Worm (Caenorhabditis elegans) whole organism, L4 larva: ENCODE results near the gene let-418.
A peak's percentile ranks its signal among the peaks of the same experiment; 100 is the strongest.

Experiments used
- F10B5.3 ChIP-seq: sonication (generic microtip); optimal IDR thresholded peaks from 2 replicates; lab custom pipeline; 2016; ENCODE audit warnings: mild to moderate bottlenecking, missing genetic modification characterization, missing compliant biosample characterization
- F26F4.8 ChIP-seq: fragments of 200-800 bp; sonication (Bioruptor generic); conservative IDR thresholded peaks from 2 replicates; pipeline ENCODE4 v1.3.6; 2022; ENCODE audit warnings: missing genetic modification characterization, missing compliant biosample characterization
- F37D6.2 ChIP-seq: sonication (generic microtip); optimal IDR thresholded peaks from 2 replicates; lab custom pipeline; 2016; ENCODE audit warnings: mild to moderate bottlenecking, missing genetic modification characterization, missing compliant biosample characterization
- F49E8.2 ChIP-seq: sonication (generic microtip); optimal IDR thresholded peaks from 2 replicates; lab custom pipeline; 2016; ENCODE audit warnings: missing compliant biosample characterization, mild to moderate bottlenecking, missing genetic modification characterization, borderline replicate concordance
- R02D3.7 ChIP-seq: fragments of 150-350 bp; sonication (generic microtip); optimal IDR thresholded peaks from 3 replicates; lab custom pipeline; 2014; ENCODE audit warnings: missing biosample characterization, missing genetic modification characterization
- T26A8.4 ChIP-seq: fragments of 200-800 bp; sonication (Bioruptor generic); IDR thresholded peaks from 2 replicates; pipeline ENCODE4 v1.3.6; 2022; ENCODE audit warnings: missing genetic modification characterization, missing compliant biosample characterization
- Y105C5A.15 ChIP-seq: fragments of 200-800 bp; sonication (Bioruptor generic); IDR thresholded peaks from 2 replicates; pipeline ENCODE4 v1.3.6; 2022; ENCODE audit warnings: missing genetic modification characterization, missing compliant biosample characterization
- Y5F2A.4 ChIP-seq: fragments of 200-800 bp; sonication (Bioruptor generic); optimal IDR thresholded peaks from 2 replicates; lab custom pipeline; 2018; ENCODE audit warnings: mild to moderate bottlenecking, missing genetic modification characterization, missing compliant biosample characterization
- aha-1 ChIP-seq: fragments of 150-350 bp; peaks from one replicate; lab custom pipeline; 2014; ENCODE audit warnings: missing biosample characterization, missing genetic modification characterization
- ama-1 ChIP-seq: fragments of 150-350 bp; optimal IDR thresholded peaks from 2 replicates; lab custom pipeline; 2014; ENCODE audit warnings: inconsistent platforms, mixed read lengths
- arid-1 ChIP-seq: fragments of 200-800 bp; sonication (Bioruptor generic); conservative IDR thresholded peaks from 2 replicates; pipeline ENCODE4 v1.3.6; 2022; ENCODE audit warnings: missing genetic modification reagents, missing genetic modification characterization, missing compliant biosample characterization
- attf-4 ChIP-seq: sonication (generic microtip); optimal IDR thresholded peaks from 3 replicates; lab custom pipeline; 2017; ENCODE audit warnings: missing biosample characterization, missing genetic modification characterization
- ceh-20 ChIP-seq: fragments of 200-800 bp; sonication (Bioruptor generic); IDR thresholded peaks from 2 replicates; pipeline ENCODE4 v1.3.6; 2022; ENCODE audit warnings: missing genetic modification reagents, missing genetic modification characterization, missing compliant biosample characterization
- ceh-82 ChIP-seq: sonication (generic microtip); optimal IDR thresholded peaks from 2 replicates; lab custom pipeline; 2017; ENCODE audit warnings: missing biosample characterization, missing genetic modification characterization
- ces-1 ChIP-seq: fragments of 150-350 bp; sonication (generic microtip); optimal IDR thresholded peaks from 4 replicates; lab custom pipeline; 2014; ENCODE audit warnings: missing biosample characterization, missing genetic modification reagents, missing genetic modification characterization
- cey-2 ChIP-seq: sonication (generic microtip); optimal IDR thresholded peaks from 3 replicates; lab custom pipeline; 2017; ENCODE audit warnings: missing genetic modification characterization, mild to moderate bottlenecking, missing compliant biosample characterization, antibody characterized with exemption, borderline replicate concordance; ENCODE audit not compliant: insufficient read depth
- daf-12 ChIP-seq: fragments of 150-350 bp; optimal IDR thresholded peaks from 2 replicates; lab custom pipeline; 2014; ENCODE audit warnings: missing biosample characterization, missing genetic modification reagents, missing genetic modification characterization
- dmd-6 ChIP-seq: fragments of 200-800 bp; sonication (Bioruptor generic); IDR thresholded peaks from 2 replicates; pipeline ENCODE4 v1.3.6; 2022; ENCODE audit warnings: missing genetic modification reagents, missing genetic modification characterization, missing compliant biosample characterization
- gei-8 ChIP-seq: fragments of 200-800 bp; sonication (Bioruptor generic); optimal IDR thresholded peaks from 2 replicates; lab custom pipeline; 2018; ENCODE audit warnings: mild to moderate bottlenecking, missing genetic modification characterization, missing compliant biosample characterization
- hlh-30 ChIP-seq: sonication (generic microtip); optimal IDR thresholded peaks from 2 replicates; lab custom pipeline; 2017; ENCODE audit warnings: antibody characterized with exemption, mild to moderate bottlenecking, missing genetic modification characterization, missing compliant biosample characterization; ENCODE audit not compliant: insufficient read depth
- hmg-1.1 ChIP-seq: fragments of 200-800 bp; sonication (Bioruptor generic); IDR thresholded peaks from 2 replicates; pipeline ENCODE4 v1.3.6; 2022; ENCODE audit warnings: missing genetic modification reagents, missing genetic modification characterization, missing compliant biosample characterization
- jun-1 ChIP-seq: fragments of 150-350 bp; optimal IDR thresholded peaks from 2 replicates; lab custom pipeline; 2014; ENCODE audit warnings: missing biosample characterization, missing genetic modification reagents, missing genetic modification characterization
- lim-7 ChIP-seq: fragments of 200-800 bp; sonication (Bioruptor generic); IDR thresholded peaks from 2 replicates; pipeline ENCODE4 v1.3.6; 2022; ENCODE audit warnings: missing genetic modification characterization, missing compliant biosample characterization
- lin-1 ChIP-seq: fragments of 200-800 bp; sonication (Bioruptor generic); IDR thresholded peaks from 2 replicates; pipeline ENCODE4 v1.3.6; 2022; ENCODE audit warnings: missing genetic modification reagents, missing genetic modification characterization, missing compliant biosample characterization
- lin-13 ChIP-seq: fragments of 150-350 bp; optimal IDR thresholded peaks from 2 replicates; lab custom pipeline; 2014; ENCODE audit warnings: missing biosample characterization, missing genetic modification reagents, missing genetic modification characterization
- lin-38 ChIP-seq: fragments of 200-800 bp; sonication (Bioruptor generic); IDR thresholded peaks from 2 replicates; pipeline ENCODE4 v1.3.6; 2022; ENCODE audit warnings: missing genetic modification reagents, missing genetic modification characterization, missing compliant biosample characterization
- madf-5 ChIP-seq, 2 experiments: fragments of 200-800 bp; sonication (Bioruptor generic); IDR thresholded peaks; 2 replicates each; pipeline ENCODE4 v1.3.6; 2022; ENCODE audit warnings: missing compliant biosample characterization in 2 of 2, missing genetic modification characterization in 2 of 2
- mep-1 ChIP-seq: fragments of 150-350 bp; sonication (generic microtip); optimal IDR thresholded peaks from 3 replicates; lab custom pipeline; 2014; ENCODE audit warnings: missing biosample characterization, missing genetic modification characterization
- mes-2 ChIP-seq: sonication (generic microtip); optimal IDR thresholded peaks from 2 replicates; lab custom pipeline; 2016; ENCODE audit warnings: missing genotype, mild to moderate bottlenecking, missing genetic modification characterization, missing compliant biosample characterization; ENCODE audit not compliant: poor library complexity, severe bottlenecking
- nhr-10 ChIP-seq: fragments of 150-350 bp; optimal IDR thresholded peaks from 2 replicates; lab custom pipeline; 2014; ENCODE audit warnings: missing biosample characterization, missing genetic modification characterization
- nhr-102 ChIP-seq: sonication (generic microtip); optimal IDR thresholded peaks from 2 replicates; lab custom pipeline; 2016; ENCODE audit warnings: mild to moderate bottlenecking, missing genetic modification characterization, moderate library complexity, missing compliant biosample characterization
- nhr-11 ChIP-seq: fragments of 150-350 bp; optimal IDR thresholded peaks from 2 replicates; lab custom pipeline; 2014; ENCODE audit warnings: missing biosample characterization, missing genetic modification characterization
- nhr-237 ChIP-seq: sonication (generic microtip); optimal IDR thresholded peaks from 2 replicates; lab custom pipeline; 2017; ENCODE audit warnings: missing biosample characterization, missing genetic modification characterization
- nhr-41 ChIP-seq: fragments of 200-800 bp; sonication (Bioruptor generic); IDR thresholded peaks from 2 replicates; pipeline ENCODE4 v1.3.6; 2022; ENCODE audit warnings: missing genetic modification reagents, missing genetic modification characterization, missing compliant biosample characterization
- nhr-6 ChIP-seq: fragments of 150-350 bp; optimal IDR thresholded peaks from 2 replicates; lab custom pipeline; 2014; ENCODE audit warnings: missing biosample characterization, missing genetic modification characterization
- nhr-76 ChIP-seq: fragments of 150-350 bp; optimal IDR thresholded peaks from 2 replicates; lab custom pipeline; 2014; ENCODE audit warnings: missing biosample characterization, missing genetic modification characterization
- set-16 ChIP-seq: fragments of 200-800 bp; sonication (Bioruptor generic); IDR thresholded peaks from 2 replicates; pipeline ENCODE4 v1.3.6; 2022; ENCODE audit warnings: missing genetic modification reagents, missing genetic modification characterization, missing compliant biosample characterization
- snpc-1.2 ChIP-seq: fragments of 200-800 bp; sonication (Bioruptor generic); IDR thresholded peaks from 2 replicates; pipeline ENCODE4 v1.3.6; 2022; ENCODE audit warnings: missing genetic modification reagents, missing genetic modification characterization, missing compliant biosample characterization
- unc-39 ChIP-seq: sonication (generic microtip); optimal IDR thresholded peaks from 2 replicates; lab custom pipeline; 2017; ENCODE audit warnings: missing biosample characterization, missing genetic modification characterization
- unc-62 ChIP-seq, 3 experiments: fragments of 150-350 bp in 1 of 3; sonication (generic microtip); optimal IDR thresholded peaks in 2 of 3; peaks in 1 of 3; 1 replicate in 1 of 3; 2 replicates in 2 of 3; lab custom pipeline; 2014 to 2017; ENCODE audit warnings: missing biosample characterization in 3 of 3, missing genetic modification characterization in 3 of 3, missing genetic modification reagents in 3 of 3, missing genotype in 1 of 3
- zip-11 ChIP-seq: fragments of 200-800 bp; sonication (Bioruptor generic); IDR thresholded peaks from 2 replicates; pipeline ENCODE4 v1.3.6; 2022; ENCODE audit warnings: missing genetic modification characterization, missing compliant biosample characterization
- zip-2 ChIP-seq: fragments of 150-350 bp; optimal IDR thresholded peaks from 2 replicates; lab custom pipeline; 2014; ENCODE audit warnings: missing biosample characterization, missing genetic modification characterization
- ztf-11 ChIP-seq: fragments of 150-350 bp; optimal IDR thresholded peaks from 2 replicates; lab custom pipeline; 2014; ENCODE audit warnings: missing biosample characterization, missing genetic modification characterization
- ztf-7 ChIP-seq: fragments of 150-350 bp; optimal IDR thresholded peaks from 2 replicates; lab custom pipeline; 2014; ENCODE audit warnings: missing biosample characterization, missing genetic modification characterization

The let-418 gene

ce11 chrV:5835979-5836615 is 9.5 kb downstream of the let-418 start (continued):
- TF ChIP-seq dmd-6 (peak; percentile 26; the same call in 1 of the 2 replicates), arid-1 (GFP tag; lab: Robert Waterston, UW) (no peak), daf-12 (no peak), ztf-7 (tag; lab: Kevin White, UChicago) (no peak), mep-1 (tag; lab: Kevin White, UChicago) (no peak), Y5F2A.4 (GFP tag; lab: Kevin White, UChicago) (no peak), ceh-20 (GFP tag; lab: Robert Waterston, UW) (no peak), attf-4 (no peak), F49E8.2 (no peak), hmg-1.1 (GFP tag; lab: Robert Waterston, UW) (no peak), F37D6.2 (no peak), madf-5 (GFP tag; IDR thresholded peaks at IDR 0.05; lab: Robert Waterston, UW) (peak in 1 of 2 experiments; percentile 50; a peak in 1 of 4 replicates), nhr-10 (tag; lab: Kevin White, UChicago) (no peak), lin-1 (GFP tag; lab: Robert Waterston, UW) (no peak)
- TF ChIP-seq, all 104 proteins: peak for 16

- TF ChIP-seq mes-2 (tag; lab: Kevin White, UChicago) (no peak), nhr-11 (tag; lab: Kevin White, UChicago) (no peak), nhr-41 (no peak), T26A8.4 (no peak), unc-62 (GFP tag; optimal IDR thresholded peaks at IDR 0.05 in 1 of 2; lab: Kevin White, UChicago) (peak in 1 of 2 experiments; percentile 32), unc-62 (tag; optimal IDR thresholded peaks at IDR 0.05; lab: Kevin White, UChicago) (no peak), ama-1 (lab: Kevin White, UChicago) (peak; percentile 75)
These were observed 10.0 kb downstream of the let-418 start, which contains the start of gene col-140 for ce11 chrV:5836616-5836982. TSS of gene col-140 (minus strand) at chrV:5836834.

ce11 chrV:5838576-5839366 is 12.1 kb downstream of the let-418 start, which contains the start of gene F26F12.2:
TSS of gene F26F12.2 (minus strand) at chrV:5838613.
- peak; percentile 84 for TF ChIP-seq aha-1
- TF ChIP-seq cey-2: no peak
- no peak for TF ChIP-seq zip-11 (GFP tag; lab: Robert Waterston, UW)
- 0 out of 2 replicates have a peak, but pooled peaks have one; percentile 17 for TF ChIP-seq lin-38
- TF ChIP-seq T26A8.4: peak; percentile 43; the same call in 1 of the 2 replicates
- TF ChIP-seq ama-1 (lab: Kevin White, UChicago): peak; percentile 79
- TF ChIP-seq nhr-102: peak; percentile 6
- TF ChIP-seq Y105C5A.15 (GFP tag; lab: Robert Waterston, UW): no peak
- no peak for TF ChIP-seq daf-12
- TF ChIP-seq lin-13 (GFP tag; lab: Kevin White, UChicago): no peak
- no peak for TF ChIP-seq ztf-11 (tag; lab: Kevin White, UChicago)
- TF ChIP-seq ceh-82 (tag; lab: Kevin White, UChicago): no peak
- TF ChIP-seq unc-62 (GFP tag; optimal IDR thresholded peaks at IDR 0.05 in 1 of 2; lab: Kevin White, UChicago): peak in 1 of 2 experiments; percentile 91
- no peak for TF ChIP-seq unc-62 (tag; optimal IDR thresholded peaks at IDR 0.05; lab: Kevin White, UChicago)
- no peak for TF ChIP-seq mes-2 (tag; lab: Kevin White, UChicago)
- no peak for TF ChIP-seq R02D3.7
- no peak for TF ChIP-seq zip-2 (tag; lab: Kevin White, UChicago)
- TF ChIP-seq nhr-6 (tag; lab: Kevin White, UChicago): no peak
- TF ChIP-seq snpc-1.2: peak; percentile 5; the same call in 1 of the 2 replicates
- peak; percentile 26 for TF ChIP-seq hlh-30 (tag; lab: Kevin White, UChicago)
- TF ChIP-seq arid-1 (GFP tag; lab: Robert Waterston, UW): peak; percentile 61; the same call in 1 of the 2 replicates
- no peak for TF ChIP-seq nhr-237 (tag; lab: Kevin White, UChicago)
- TF ChIP-seq set-16 (GFP tag; lab: Robert Waterston, UW): no peak
- TF ChIP-seq gei-8 (GFP tag; lab: Kevin White, UChicago): no peak
- no peak for TF ChIP-seq ces-1
- TF ChIP-seq jun-1 (tag; lab: Kevin White, UChicago): no peak
- no peak for TF ChIP-seq F10B5.3 (tag; lab: Kevin White, UChicago)
- peak; percentile 26 for TF ChIP-seq F37D6.2
- TF ChIP-seq lim-7 (GFP tag; lab: Robert Waterston, UW): peak; percentile 41; the same call in 1 of the 2 replicates
- no peak for TF ChIP-seq F49E8.2
- no peak for TF ChIP-seq unc-39 (tag; lab: Kevin White, UChicago)
- TF ChIP-seq F26F4.8 (GFP tag; lab: Robert Waterston, UW): no peak
- no peak for TF ChIP-seq nhr-76 (tag; lab: Kevin White, UChicago)
